Fruit fly (Drosophila melanogaster): ENCODE measurements around the gene CG9673.

Gene CG9673

dm6 chrX:16703747-16704146 is at the start of gene CG9673, which contains the start of gene CG4653:
TSS of gene CG9673 (minus strand) at chrX:16703884.
TSS of gene CG4653 (plus strand) at chrX:16704081.
- TF ChIP-seq insv (optimal IDR thresholded peaks at IDR 0.05) (no peak), psq (optimal IDR thresholded peaks at IDR 0.05) (no peak), ttk (optimal IDR thresholded peaks at IDR 0.05) (no peak), Sin3A (optimal IDR thresholded peaks at IDR 0.05) (no peak), Myc (optimal IDR thresholded peaks at IDR 0.05) (no peak), h (optimal IDR thresholded peaks at IDR 0.05) (no peak)

dm6 chrX:16753066-16753465 is 49.4 kb upstream of the CG9673 start:
- TF ChIP-seq ttk (optimal IDR thresholded peaks at IDR 0.05) (no peak), Sin3A (optimal IDR thresholded peaks at IDR 0.05) (no peak), Myc (optimal IDR thresholded peaks at IDR 0.05) (no peak), insv (optimal IDR thresholded peaks at IDR 0.05) (no peak), h (optimal IDR thresholded peaks at IDR 0.05) (no peak), psq (optimal IDR thresholded peaks at IDR 0.05) (no peak)

dm6 chrX:16751579-16752156 is 48.0 kb upstream of the CG9673 start, which contains the start of gene goe:
TSS of gene goe (minus strand) at chrX:16751910.
- no peak for TF ChIP-seq ttk (optimal IDR thresholded peaks at IDR 0.05)
- TF ChIP-seq Myc (optimal IDR thresholded peaks at IDR 0.05), result no peak
- TF ChIP-seq Sin3A (optimal IDR thresholded peaks at IDR 0.05), result no peak
- TF ChIP-seq psq (optimal IDR thresholded peaks at IDR 0.05), result no peak
- no peak for TF ChIP-seq h (optimal IDR thresholded peaks at IDR 0.05)

dm6 chrX:16750712-16751578 is 47.3 kb upstream of the CG9673 start:
- no peak for TF ChIP-seq insv (optimal IDR thresholded peaks at IDR 0.05)
- no peak for TF ChIP-seq h (optimal IDR thresholded peaks at IDR 0.05)
- no peak for TF ChIP-seq ttk (optimal IDR thresholded peaks at IDR 0.05)
- TF ChIP-seq Sin3A (optimal IDR thresholded peaks at IDR 0.05), result no peak
- no peak for TF ChIP-seq psq (optimal IDR thresholded peaks at IDR 0.05)
- TF ChIP-seq Myc (optimal IDR thresholded peaks at IDR 0.05), result no peak

dm6 chrX:16749324-16749723 is 45.6 kb upstream of the CG9673 start:
- TF ChIP-seq h (optimal IDR thresholded peaks at IDR 0.05) (no peak), Myc (optimal IDR thresholded peaks at IDR 0.05) (no peak), psq (optimal IDR thresholded peaks at IDR 0.05) (no peak), insv (optimal IDR thresholded peaks at IDR 0.05) (no peak), ttk (optimal IDR thresholded peaks at IDR 0.05) (no peak), Sin3A (optimal IDR thresholded peaks at IDR 0.05) (no peak)

dm6 chrX:16747467-16747866 is 43.8 kb upstream of the CG9673 start:
- no peak for TF ChIP-seq insv (optimal IDR thresholded peaks at IDR 0.05)
- TF ChIP-seq ttk (optimal IDR thresholded peaks at IDR 0.05), result no peak
- TF ChIP-seq h (optimal IDR thresholded peaks at IDR 0.05), result no peak
- no peak for TF ChIP-seq psq (optimal IDR thresholded peaks at IDR 0.05)
- no peak for TF ChIP-seq Myc (optimal IDR thresholded peaks at IDR 0.05)
- no peak for TF ChIP-seq Sin3A (optimal IDR thresholded peaks at IDR 0.05)

- TF ChIP-seq insv (optimal IDR thresholded peaks at IDR 0.05) (no peak), h (optimal IDR thresholded peaks at IDR 0.05) (peak; percentile 4)
Measured at dm6 chrX:16746824-16747223, 43.1 kb upstream of the CG9673 start.

dm6 chrX:16745942-16746341 is 42.3 kb upstream of the CG9673 start:
- no peak for TF ChIP-seq h (optimal IDR thresholded peaks at IDR 0.05)
- no peak for TF ChIP-seq insv (optimal IDR thresholded peaks at IDR 0.05)
- TF ChIP-seq Sin3A (optimal IDR thresholded peaks at IDR 0.05), result no peak
- TF ChIP-seq ttk (optimal IDR thresholded peaks at IDR 0.05), result no peak
- TF ChIP-seq Myc (optimal IDR thresholded peaks at IDR 0.05), result no peak
- TF ChIP-seq psq (optimal IDR thresholded peaks at IDR 0.05), result no peak

dm6 chrX:16744345-16744744 is 40.7 kb upstream of the CG9673 start:
- no peak for TF ChIP-seq Sin3A (optimal IDR thresholded peaks at IDR 0.05)
- no peak for TF ChIP-seq Myc (optimal IDR thresholded peaks at IDR 0.05)
- no peak for TF ChIP-seq h (optimal IDR thresholded peaks at IDR 0.05)
- no peak for TF ChIP-seq insv (optimal IDR thresholded peaks at IDR 0.05)
- TF ChIP-seq ttk (optimal IDR thresholded peaks at IDR 0.05), result no peak
- no peak for TF ChIP-seq psq (optimal IDR thresholded peaks at IDR 0.05)

dm6 chrX:16742547-16742946 is 38.9 kb upstream of the CG9673 start, which contains the start of gene Twdlalpha:
TSS of gene Twdlalpha (plus strand) at chrX:16742847.
- TF ChIP-seq psq (optimal IDR thresholded peaks at IDR 0.05) (no peak), h (optimal IDR thresholded peaks at IDR 0.05) (no peak), Sin3A (optimal IDR thresholded peaks at IDR 0.05) (no peak), ttk (optimal IDR thresholded peaks at IDR 0.05) (no peak), insv (optimal IDR thresholded peaks at IDR 0.05) (no peak), Myc (optimal IDR thresholded peaks at IDR 0.05) (no peak)

dm6 chrX:16740606-16741005 is 36.9 kb upstream of the CG9673 start, which contains the start of gene CG32568:
TSS of gene CG32568 (plus strand) at chrX:16740906.
- TF ChIP-seq h (optimal IDR thresholded peaks at IDR 0.05) (no peak), insv (optimal IDR thresholded peaks at IDR 0.05) (no peak), ttk (optimal IDR thresholded peaks at IDR 0.05) (no peak), Myc (optimal IDR thresholded peaks at IDR 0.05) (no peak), Sin3A (optimal IDR thresholded peaks at IDR 0.05) (no peak)

dm6 chrX:16737878-16738277 is 34.2 kb upstream of the CG9673 start, which contains the start of gene TwdlZ:
TSS of gene TwdlZ (plus strand) at chrX:16738178.
- TF ChIP-seq Sin3A (optimal IDR thresholded peaks at IDR 0.05) (no peak), Myc (optimal IDR thresholded peaks at IDR 0.05) (no peak), h (optimal IDR thresholded peaks at IDR 0.05) (no peak), insv (optimal IDR thresholded peaks at IDR 0.05) (no peak)
